Worm (Caenorhabditis elegans): ENCODE measurements around the gene clec-160.

- TF ChIP-seq ama-1 (optimal IDR thresholded peaks at IDR 0.05) (no peak), ceh-45 (GFP tag; IDR thresholded peaks at IDR 0.05) (no peak), nfya-1 (tag; optimal IDR thresholded peaks at IDR 0.05) (no peak), elt-2 (tag; optimal IDR thresholded peaks at IDR 0.05) (no peak), che-1 (tag; optimal IDR thresholded peaks at IDR 0.05) (no peak), pha-4 (tag; optimal IDR thresholded peaks at IDR 0.05) (no peak), hlh-8 (tag; optimal IDR thresholded peaks at IDR 0.05) (no peak)
Observed at ce11 chrIII:8247051-8247450, 28.7 kb downstream of the clec-160 start, which contains the start of gene C02F5.13.
